Fruit fly (Drosophila melanogaster) whole organism, embryonic: ENCODE measurements around the gene CG12009.

Source experiments
- Awh ChIP-seq: fragments of 200-800 bp; sonication (Bioruptor generic); IDR thresholded peaks from 2 replicates; pipeline ENCODE4, ENCODE4 v1.3.6; 2022; ENCODE audit warnings: missing biosample characterization, missing genetic modification characterization
- Blimp-1 ChIP-seq: fragments of 200-800 bp; sonication (Bioruptor generic); optimal IDR thresholded peaks from 3 replicates; lab custom pipeline; 2018; ENCODE audit warnings: missing biosample characterization, missing genetic modification characterization, mild to moderate bottlenecking, moderate library complexity, missing genetic modification reagents
- CG10321 ChIP-seq: fragments of 200-800 bp; sonication (Bioruptor generic); IDR thresholded peaks from 2 replicates; pipeline ENCODE4 v1.3.6; 2022; ENCODE audit warnings: missing biosample characterization, missing genetic modification characterization
- CG11696 ChIP-seq: fragments of 200-800 bp; sonication (Bioruptor generic); IDR thresholded peaks from 2 replicates; pipeline ENCODE4 v1.3.6; 2022; ENCODE audit warnings: missing biosample characterization, missing genetic modification characterization
- CG12104 ChIP-seq: fragments of 200-800 bp; sonication (Bioruptor generic); optimal IDR thresholded peaks from 3 replicates; lab custom pipeline; 2016; ENCODE audit warnings: missing biosample characterization, missing genetic modification characterization
- CG17361 ChIP-seq: fragments of 200-800 bp; sonication (Bioruptor generic); IDR thresholded peaks from 3 replicates; pipeline ENCODE4 v1.3.6; 2022; ENCODE audit warnings: missing biosample characterization, missing genetic modification characterization
- CG1832 ChIP-seq: fragments of 200-800 bp; sonication (Bioruptor generic); optimal IDR thresholded peaks from 2 replicates; lab custom pipeline; 2017; ENCODE audit warnings: missing biosample characterization, mild to moderate bottlenecking, missing genetic modification characterization, inconsistent platforms
- CG2678 ChIP-seq: fragments of 200-800 bp; sonication (Bioruptor generic); optimal IDR thresholded peaks from 3 replicates; lab custom pipeline; 2019; ENCODE audit warnings: missing biosample characterization, mild to moderate bottlenecking, missing genetic modification characterization, moderate library complexity
- CG3065 ChIP-seq: fragments of 200-800 bp; sonication (Bioruptor generic); optimal IDR thresholded peaks from 2 replicates; lab custom pipeline; 2016; ENCODE audit warnings: missing biosample characterization, missing genetic modification characterization
- CG34376 ChIP-seq: fragments of 200-800 bp; sonication (Bioruptor generic); optimal IDR thresholded peaks from 2 replicates; lab custom pipeline; 2018; ENCODE audit warnings: missing biosample characterization, mild to moderate bottlenecking, missing genetic modification characterization
- CG34422 ChIP-seq: fragments of 200-800 bp; sonication (Bioruptor generic); IDR thresholded peaks from 3 replicates; pipeline ENCODE4 v1.3.6; 2022; ENCODE audit warnings: missing biosample characterization, missing genetic modification characterization
- CG4404 ChIP-seq: fragments of 200-800 bp; sonication (Bioruptor generic); IDR thresholded peaks from 2 replicates; pipeline ENCODE4 v1.3.6; 2022; ENCODE audit warnings: missing biosample characterization, missing genetic modification characterization
- CG5953 ChIP-seq: fragments of 200-800 bp; sonication (Bioruptor generic); IDR thresholded peaks from 2 replicates; pipeline ENCODE4 v1.3.6; 2022; ENCODE audit warnings: missing biosample characterization, missing genetic modification characterization
- CG7839 ChIP-seq: fragments of 200-800 bp; sonication (Bioruptor generic); optimal IDR thresholded peaks from 3 replicates; lab custom pipeline; 2018; ENCODE audit warnings: missing biosample characterization, mild to moderate bottlenecking, missing genetic modification characterization, moderate library complexity
- CG8290 ChIP-seq, 3 experiments: fragments of 200-800 bp; sonication (Bioruptor generic); optimal IDR thresholded peaks; 2 replicates each; lab custom pipeline; 2016 to 2019; ENCODE audit warnings: missing biosample characterization in 3 of 3, missing genetic modification characterization in 3 of 3, mild to moderate bottlenecking in 2 of 3, moderate library complexity in 1 of 3
- CG8765 ChIP-seq: fragments of 200-800 bp; sonication (Bioruptor generic); IDR thresholded peaks from 2 replicates; pipeline ENCODE4 v1.3.6; 2022; ENCODE audit warnings: missing biosample characterization, missing genetic modification characterization
- CG9437 ChIP-seq: fragments of 200-800 bp; sonication (Bioruptor generic); optimal IDR thresholded peaks from 2 replicates; lab custom pipeline; 2018; ENCODE audit warnings: missing biosample characterization, mild to moderate bottlenecking, missing genetic modification characterization
- Chrac-16 ChIP-seq: fragments of 200-800 bp; sonication (Bioruptor generic); optimal IDR thresholded peaks from 3 replicates; lab custom pipeline; 2016; ENCODE audit warnings: missing biosample characterization, missing genetic modification characterization
- Dfd ChIP-seq, 2 experiments: fragments of >200 bp; optimal IDR thresholded peaks; 2 replicates each; lab custom pipeline; 2017; ENCODE audit warnings: missing biosample characterization in 2 of 2, missing genetic modification characterization in 2 of 2
- Fer1 ChIP-seq: fragments of 200-800 bp; sonication (Bioruptor generic); optimal IDR thresholded peaks from 2 replicates; lab custom pipeline; 2017; ENCODE audit warnings: missing biosample characterization, mild to moderate bottlenecking, missing genetic modification characterization
- GATAe ChIP-seq: fragments of 200-800 bp; sonication (Bioruptor generic); conservative IDR thresholded peaks from 2 replicates; pipeline ENCODE4 v1.3.6; 2022; ENCODE audit warnings: missing biosample characterization, missing genetic modification characterization
- H2.0 ChIP-seq: fragments of 200-800 bp; sonication (Bioruptor generic); IDR thresholded peaks from 2 replicates; pipeline ENCODE4 v1.3.6; 2022; ENCODE audit warnings: missing biosample characterization, missing genetic modification characterization
- HLH3B ChIP-seq: fragments of 200-800 bp; sonication (Bioruptor generic); IDR thresholded peaks from 2 replicates; pipeline ENCODE4 v1.3.6; 2022; ENCODE audit warnings: missing biosample characterization, missing genetic modification characterization
- Six4 ChIP-seq: fragments of 200-800 bp; sonication (Bioruptor generic); optimal IDR thresholded peaks from 2 replicates; lab custom pipeline; 2016; ENCODE audit warnings: missing biosample characterization, missing genetic modification characterization
- Sox102F ChIP-seq: fragments of 200-800 bp; sonication (Bioruptor generic); optimal IDR thresholded peaks from 2 replicates; lab custom pipeline; 2018; ENCODE audit warnings: missing biosample characterization, mild to moderate bottlenecking, missing genetic modification characterization, moderate library complexity
- ap ChIP-seq: fragments of 200-800 bp; sonication (Bioruptor generic); IDR thresholded peaks from 2 replicates; pipeline ENCODE4 v1.3.6; 2022; ENCODE audit warnings: missing biosample characterization, missing genetic modification characterization
- ase ChIP-seq: fragments of 200-800 bp; sonication (Bioruptor generic); IDR thresholded peaks from 3 replicates; pipeline ENCODE4 v1.3.6; 2022; ENCODE audit warnings: missing biosample characterization, missing genetic modification characterization
- chn ChIP-seq: fragments of 200-800 bp; sonication (Bioruptor generic); optimal IDR thresholded peaks from 2 replicates; lab custom pipeline; 2016; ENCODE audit warnings: missing biosample characterization, missing genetic modification characterization
- cwo ChIP-seq: fragments of 200-800 bp; sonication (Bioruptor generic); optimal IDR thresholded peaks from 3 replicates; lab custom pipeline; 2017; ENCODE audit warnings: missing biosample characterization, missing genetic modification characterization, mild to moderate bottlenecking, moderate library complexity, missing genetic modification reagents
- dpn ChIP-seq, 2 experiments: fragments of 200-800 bp; sonication (Bioruptor generic); optimal IDR thresholded peaks; 3 replicates each; lab custom pipeline; 2016; ENCODE audit warnings: missing biosample characterization in 2 of 2, missing genetic modification characterization in 2 of 2
- esg ChIP-seq: fragments of 200-800 bp; sonication (Bioruptor generic); conservative IDR thresholded peaks from 2 replicates; pipeline ENCODE4 v1.3.6; 2022; ENCODE audit warnings: missing biosample characterization, missing genetic modification characterization
- knrl ChIP-seq: fragments of 200-800 bp; sonication (Bioruptor generic); IDR thresholded peaks from 3 replicates; pipeline ENCODE4 v1.3.6; 2022; ENCODE audit warnings: missing biosample characterization, missing genetic modification characterization; ENCODE audit not compliant: partially characterized antibody
- lab ChIP-seq: fragments of 200-800 bp; sonication (Bioruptor generic); optimal IDR thresholded peaks from 3 replicates; lab custom pipeline; 2017; ENCODE audit warnings: missing biosample characterization, missing genetic modification characterization, mild to moderate bottlenecking, moderate library complexity, missing genetic modification reagents
- lbe ChIP-seq: fragments of 200-800 bp; sonication (Bioruptor generic); optimal IDR thresholded peaks from 2 replicates; lab custom pipeline; 2016; ENCODE audit warnings: missing biosample characterization, mild to moderate bottlenecking, missing genetic modification characterization
- lov ChIP-seq, 2 experiments: fragments of 200-800 bp in 1 of 2; fragments of >200 bp in 1 of 2; sonication (Bioruptor generic) in 1 of 2; IDR thresholded peaks in 1 of 2; optimal IDR thresholded peaks in 1 of 2; 2 replicates in 1 of 2; 3 replicates in 1 of 2; pipeline versions ENCODE4 v1.3.6 to Lab custom; 2017 to 2022; ENCODE audit warnings: missing biosample characterization in 1 of 2, missing genetic modification characterization in 1 of 2
- maf-S ChIP-seq: fragments of 200-800 bp; sonication (Bioruptor generic); optimal IDR thresholded peaks from 2 replicates; lab custom pipeline; 2016; ENCODE audit warnings: missing biosample characterization, missing genetic modification characterization
- oc ChIP-seq: fragments of 200-800 bp; sonication (Bioruptor generic); optimal IDR thresholded peaks from 2 replicates; lab custom pipeline; 2018; ENCODE audit warnings: missing biosample characterization, mild to moderate bottlenecking, missing genetic modification characterization, moderate library complexity
- odd ChIP-seq: fragments of 200-800 bp; sonication (Bioruptor generic); optimal IDR thresholded peaks from 2 replicates; lab custom pipeline; 2017; ENCODE audit warnings: missing biosample characterization, mild to moderate bottlenecking, missing genetic modification characterization
- pb ChIP-seq: fragments of 200-800 bp; sonication (Bioruptor generic); optimal IDR thresholded peaks from 3 replicates; lab custom pipeline; 2016; ENCODE audit warnings: missing biosample characterization, missing genetic modification characterization
- pita ChIP-seq: fragments of 200-800 bp; sonication (Bioruptor generic); optimal IDR thresholded peaks from 2 replicates; lab custom pipeline; 2017; ENCODE audit warnings: missing biosample characterization, mild to moderate bottlenecking, missing genetic modification characterization
- row ChIP-seq: fragments of 200-800 bp; sonication (Bioruptor generic); IDR thresholded peaks from 3 replicates; pipeline ENCODE4 v1.3.6; 2022; ENCODE audit warnings: missing biosample characterization, missing genetic modification characterization
- sd ChIP-seq: fragments of 200-800 bp; sonication (Bioruptor generic); optimal IDR thresholded peaks from 3 replicates; lab custom pipeline; 2018; ENCODE audit warnings: missing biosample characterization, mild to moderate bottlenecking, missing genetic modification characterization, moderate library complexity
- slou ChIP-seq: fragments of 200-800 bp; sonication (Bioruptor generic); optimal IDR thresholded peaks from 3 replicates; lab custom pipeline; 2016; ENCODE audit warnings: missing biosample characterization, missing genetic modification characterization
- stc ChIP-seq: fragments of 200-800 bp; sonication (Bioruptor generic); IDR thresholded peaks from 2 replicates; pipeline ENCODE4 v1.3.6; 2022; ENCODE audit warnings: missing biosample characterization, missing genetic modification characterization

Gene CG12009

DNA sequence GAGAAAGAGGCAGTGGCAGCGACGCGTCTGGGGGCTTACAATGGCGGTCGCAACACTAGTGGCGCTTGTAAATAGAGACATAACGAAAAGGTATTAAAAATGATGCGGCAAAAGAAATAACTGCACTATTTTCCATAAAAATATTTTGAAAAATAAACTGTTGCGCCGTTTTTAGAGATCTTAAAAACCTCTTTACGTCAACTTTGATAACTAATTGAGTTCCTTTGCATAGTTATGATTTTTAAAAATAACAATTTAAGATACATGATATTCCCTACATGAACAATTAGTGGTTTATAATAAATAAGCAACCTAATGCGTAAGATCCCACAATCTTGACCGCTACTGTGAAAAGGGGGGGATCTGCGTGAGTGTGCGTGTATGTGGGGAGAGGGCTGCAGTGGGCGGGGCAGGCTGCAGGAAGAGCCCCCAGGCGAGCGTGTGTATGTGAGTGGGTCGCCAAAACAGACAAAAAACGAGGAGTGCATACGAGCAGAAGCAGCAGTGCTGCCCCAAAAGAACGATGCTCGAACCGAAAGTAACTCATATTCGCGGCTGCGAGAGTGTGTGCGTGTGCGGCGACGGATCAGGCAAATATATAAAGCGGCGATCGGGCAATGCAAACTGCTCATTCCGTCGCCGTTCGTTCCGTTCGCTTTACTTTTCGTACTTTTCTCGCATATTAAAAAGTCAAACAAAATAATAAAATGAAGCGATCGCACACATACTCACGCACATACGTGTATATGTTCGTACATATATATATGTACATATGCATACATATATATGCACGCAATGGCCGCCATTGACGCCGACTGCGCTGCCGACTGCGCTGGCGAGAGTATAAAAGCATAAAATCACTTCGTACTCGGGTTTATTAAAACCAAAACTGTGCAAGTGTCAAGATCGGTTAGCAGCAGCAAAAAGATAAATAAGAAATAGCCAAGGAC, 42.3 kb upstream of the CG12009 start (continued):
- peak; percentile 48 for TF ChIP-seq esg
- peak; percentile 21 for TF ChIP-seq lab
- peak; percentile 12; the same call in 1 of the 2 replicates for TF ChIP-seq stc (GFP tag; lab: Robert Waterston, UW)
- TF ChIP-seq Chrac-16 (GFP tag; lab: Kevin White, UChicago): peak; percentile 19
- no peak for TF ChIP-seq GATAe (GFP tag; lab: Robert Waterston, UW)
- 0 out of 3 replicates have a peak, but pooled peaks have one; percentile 22 for TF ChIP-seq CG34422 (GFP tag; lab: Robert Waterston, UW)
- peak; percentile 29 for TF ChIP-seq oc (tag; lab: Kevin White, UChicago)
- peak; percentile 49 for TF ChIP-seq CG9437
- no peak for TF ChIP-seq cwo (GFP tag; lab: Kevin White, UChicago)
- peak; percentile 13 for TF ChIP-seq Six4 (GFP tag; lab: Kevin White, UChicago)
- no peak for TF ChIP-seq CG8765 (GFP tag; lab: Robert Waterston, UW)
- TF ChIP-seq CG12104 (GFP tag; lab: Kevin White, UChicago): peak; percentile 4
- no peak for TF ChIP-seq lov (optimal IDR thresholded peaks at IDR 0.05; lab: Kevin White, UChicago)
- no peak for TF ChIP-seq lov (GFP tag; IDR thresholded peaks at IDR 0.05; lab: Robert Waterston, UW)
- TF ChIP-seq pita (GFP tag; lab: Kevin White, UChicago): no peak
- no peak for TF ChIP-seq Fer1 (GFP tag; lab: Kevin White, UChicago)
- TF ChIP-seq CG8290 (GFP tag; optimal IDR thresholded peaks at IDR 0.05; lab: Kevin White, UChicago): no peak
- TF ChIP-seq CG8290 (tag; optimal IDR thresholded peaks at IDR 0.05; lab: Kevin White, UChicago): no peak
- peak; percentile 25 for TF ChIP-seq odd (GFP tag; lab: Kevin White, UChicago)
- no peak for TF ChIP-seq HLH3B
- TF ChIP-seq sd (tag; lab: Kevin White, UChicago): no peak
- TF ChIP-seq lbe (GFP tag; lab: Kevin White, UChicago): peak; percentile 96
- TF ChIP-seq CG17361 (GFP tag; lab: Robert Waterston, UW): peak; percentile 37; the same call in 1 of the 3 replicates
- TF ChIP-seq pb (GFP tag; lab: Kevin White, UChicago): no peak
- peak; percentile 53 for TF ChIP-seq CG7839 (tag; lab: Kevin White, UChicago)
- TF ChIP-seq Sox102F (GFP tag; lab: Kevin White, UChicago): peak; percentile 68
- peak; percentile 61; the same call in 1 of the 2 replicates for TF ChIP-seq CG11696 (GFP tag; lab: Robert Waterston, UW)
- peak in 1 of 2 experiments; percentile 53 for TF ChIP-seq dpn (GFP tag; optimal IDR thresholded peaks at IDR 0.05; lab: Kevin White, UChicago)
- no peak for TF ChIP-seq CG1832 (GFP tag; lab: Kevin White, UChicago)
- no peak for TF ChIP-seq maf-S (GFP tag; lab: Kevin White, UChicago)

DNA sequence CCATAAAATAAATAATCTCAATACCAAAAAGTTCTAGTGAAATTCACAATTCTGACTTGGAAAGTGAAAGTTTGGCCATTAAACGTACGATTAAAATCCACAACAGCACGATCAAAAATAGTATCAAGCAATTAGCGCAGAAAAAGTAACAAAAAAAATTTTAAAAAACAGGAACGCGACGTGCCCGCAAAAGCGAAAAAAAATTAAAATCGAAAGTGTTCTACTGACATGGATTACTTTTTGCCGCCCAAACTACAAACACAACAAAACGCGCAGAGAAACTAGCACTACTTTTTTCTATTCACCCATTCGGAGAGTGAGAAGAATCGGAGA, 41.6 kb upstream of the CG12009 start:
- TF ChIP-seq Dfd (GFP tag; optimal IDR thresholded peaks at IDR 0.05; lab: Kevin White, UChicago) (no peak), Blimp-1 (GFP tag; lab: Kevin White, UChicago) (peak; percentile 96), knrl (GFP tag; lab: Robert Waterston, UW) (no peak)

DNA sequence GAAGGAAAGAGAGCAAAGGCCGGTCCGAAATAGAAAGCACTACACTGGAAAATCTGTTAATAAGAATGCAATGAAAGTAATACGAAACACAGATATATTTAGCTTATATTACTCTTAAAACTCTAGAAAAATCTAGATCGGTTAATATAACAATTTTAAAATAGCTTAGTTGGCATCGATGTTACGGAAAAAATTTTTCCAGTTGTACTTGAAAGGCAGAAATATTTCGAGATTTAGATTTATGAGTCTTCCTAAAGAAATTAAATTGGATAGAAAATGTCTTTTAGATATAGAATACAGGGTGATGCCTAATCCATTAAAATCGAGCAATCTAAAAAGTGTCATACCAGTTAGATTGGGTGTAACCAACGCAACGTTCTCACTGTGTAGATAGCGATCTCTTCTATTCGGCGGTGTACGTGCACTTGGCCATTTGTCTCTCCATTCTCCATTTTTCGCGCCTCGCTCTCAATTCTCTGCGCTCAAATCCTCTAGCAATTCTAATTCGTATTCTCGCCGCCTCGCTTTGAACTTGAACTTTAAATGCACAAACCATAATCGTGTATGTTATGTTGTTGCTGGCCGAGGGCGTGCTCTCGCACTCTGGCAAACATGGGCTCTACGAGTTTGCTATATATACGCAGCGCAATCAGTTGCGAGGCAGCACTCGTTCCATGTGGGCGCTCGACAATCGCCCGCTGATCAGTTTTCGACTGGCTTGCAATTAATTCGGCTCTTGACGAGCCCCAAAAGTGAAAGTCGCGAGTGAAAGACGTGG, 41.1 kb upstream of the CG12009 start:
- TF ChIP-seq row (GFP tag; lab: Robert Waterston, UW) (peak; percentile 95), slou (GFP tag; lab: Kevin White, UChicago) (peak; percentile 91), CG5953 (GFP tag; lab: Robert Waterston, UW) (peak; percentile 16; the same call in 1 of the 2 replicates), HLH3B (peak; percentile 85), chn (peak; percentile 92), H2.0 (GFP tag; lab: Robert Waterston, UW) (peak; percentile 79), CG2678 (tag; lab: Kevin White, UChicago) (peak; percentile 97), CG4404 (GFP tag; lab: Robert Waterston, UW) (peak; percentile 79), CG34376 (GFP tag; lab: Kevin White, UChicago) (peak; percentile 76), CG10321 (peak; percentile 29; the same call in 1 of the 2 replicates), ase (GFP tag; lab: Robert Waterston, UW) (no peak; the same call in 1 of the 3 replicates), ap (GFP tag; lab: Robert Waterston, UW) (peak; percentile 72), Awh (peak; percentile 41; the same call in 1 of the 2 replicates), CG3065 (GFP tag; lab: Kevin White, UChicago) (peak; percentile 86)
